Fruit fly (Drosophila melanogaster) whole organism, embryonic: ENCODE measurements around the gene CG43321.

Experiments used
- Ada2b ChIP-seq: fragments of 200-800 bp; sonication (Bioruptor generic); IDR thresholded peaks from 2 replicates; pipeline ENCODE4 v1.3.6; 2022; ENCODE audit warnings: missing biosample characterization, missing genetic modification characterization
- B-H2 ChIP-seq: fragments of 200-800 bp; sonication (Bioruptor generic); optimal IDR thresholded peaks from 2 replicates; lab custom pipeline; 2018; ENCODE audit warnings: missing biosample characterization, mild to moderate bottlenecking, missing genetic modification characterization
- CG10267 ChIP-seq: fragments of 200-800 bp; sonication (Bioruptor generic); optimal IDR thresholded peaks from 2 replicates; lab custom pipeline; 2018; ENCODE audit warnings: missing biosample characterization, mild to moderate bottlenecking, missing genetic modification characterization, moderate library complexity
- CG11093 ChIP-seq: fragments of 200-800 bp; sonication (Bioruptor generic); IDR thresholded peaks from 3 replicates; pipeline ENCODE4 v1.3.6; 2022; ENCODE audit warnings: missing biosample characterization, missing genetic modification characterization
- CG12391 ChIP-seq: fragments of 200-800 bp; sonication (Bioruptor generic); optimal IDR thresholded peaks from 3 replicates; lab custom pipeline; 2018; ENCODE audit warnings: missing biosample characterization, mild to moderate bottlenecking, missing genetic modification characterization, moderate library complexity
- CG12769 ChIP-seq: fragments of 200-800 bp; sonication (Bioruptor generic); optimal IDR thresholded peaks from 2 replicates; lab custom pipeline; 2019; ENCODE audit warnings: missing biosample characterization, mild to moderate bottlenecking, missing genetic modification characterization, moderate library complexity
- CG13894 ChIP-seq: fragments of 200-800 bp; sonication (Bioruptor generic); optimal IDR thresholded peaks from 3 replicates; lab custom pipeline; 2018; ENCODE audit warnings: missing biosample characterization, mild to moderate bottlenecking, missing genetic modification characterization, moderate library complexity
- CG18011 ChIP-seq: fragments of 200-800 bp; sonication (Bioruptor generic); optimal IDR thresholded peaks from 2 replicates; lab custom pipeline; 2017; ENCODE audit warnings: missing biosample characterization, missing genetic modification characterization, mild to moderate bottlenecking, moderate library complexity, missing genotype
- CG2116 ChIP-seq: fragments of 200-800 bp; sonication (Bioruptor generic); optimal IDR thresholded peaks from 3 replicates; lab custom pipeline; 2018; ENCODE audit warnings: missing biosample characterization, mild to moderate bottlenecking, missing genetic modification characterization
- CG2202 ChIP-seq: fragments of 200-800 bp; sonication (Bioruptor generic); optimal IDR thresholded peaks from 2 replicates; lab custom pipeline; 2018; ENCODE audit warnings: missing biosample characterization, mild to moderate bottlenecking, missing genetic modification characterization
- CG2875 ChIP-seq: fragments of 200-800 bp; sonication (Bioruptor generic); optimal IDR thresholded peaks from 2 replicates; lab custom pipeline; 2017; ENCODE audit warnings: missing biosample characterization, mild to moderate bottlenecking, missing genetic modification characterization, missing genetic modification reagents
- CG31441 ChIP-seq: fragments of 200-800 bp; sonication (Bioruptor generic); IDR thresholded peaks from 2 replicates; pipeline ENCODE4 v1.3.6; 2022; ENCODE audit warnings: missing biosample characterization, missing genetic modification characterization
- CG33213 ChIP-seq: fragments of 200-800 bp; sonication (Bioruptor generic); optimal IDR thresholded peaks from 3 replicates; lab custom pipeline; 2016; ENCODE audit warnings: missing biosample characterization, missing genetic modification characterization
- CG34224 ChIP-seq: fragments of 200-800 bp; sonication (Bioruptor generic); IDR thresholded peaks from 3 replicates; pipeline ENCODE4 v1.3.6; 2022; ENCODE audit warnings: missing biosample characterization, missing genetic modification characterization; ENCODE audit not compliant: partially characterized antibody
- CG6813 ChIP-seq: fragments of 200-800 bp; sonication (Bioruptor generic); optimal IDR thresholded peaks from 2 replicates; lab custom pipeline; 2017; ENCODE audit warnings: missing biosample characterization, missing genetic modification characterization, mild to moderate bottlenecking, moderate library complexity, missing genetic modification reagents
- CG7839 ChIP-seq: fragments of 200-800 bp; sonication (Bioruptor generic); optimal IDR thresholded peaks from 3 replicates; lab custom pipeline; 2018; ENCODE audit warnings: missing biosample characterization, mild to moderate bottlenecking, missing genetic modification characterization, moderate library complexity
- CG7928 ChIP-seq: fragments of 200-800 bp; sonication (Bioruptor generic); optimal IDR thresholded peaks from 2 replicates; lab custom pipeline; 2017; ENCODE audit warnings: missing biosample characterization, mild to moderate bottlenecking, missing genetic modification characterization
- CG9437 ChIP-seq: fragments of 200-800 bp; sonication (Bioruptor generic); optimal IDR thresholded peaks from 2 replicates; lab custom pipeline; 2018; ENCODE audit warnings: missing biosample characterization, mild to moderate bottlenecking, missing genetic modification characterization
- CTCF ChIP-seq: fragments of 200-800 bp; sonication (Bioruptor generic); optimal IDR thresholded peaks from 2 replicates; lab custom pipeline; 2017; ENCODE audit warnings: missing biosample characterization, mild to moderate bottlenecking, missing genetic modification characterization, moderate library complexity
- Dbx ChIP-seq: fragments of 200-800 bp; sonication (Bioruptor generic); IDR thresholded peaks from 3 replicates; pipeline ENCODE4 v1.3.6; 2022; ENCODE audit warnings: missing biosample characterization, missing genetic modification characterization
- ERR ChIP-seq: fragments of 200-800 bp; sonication (Bioruptor generic); optimal IDR thresholded peaks from 2 replicates; lab custom pipeline; 2016; ENCODE audit warnings: missing biosample characterization, missing genetic modification characterization
- Eip74EF ChIP-seq, 2 experiments: fragments of 200-800 bp in 1 of 2; fragments of >200 bp in 1 of 2; sonication (Bioruptor generic) in 1 of 2; optimal IDR thresholded peaks; 2 replicates each; lab custom pipeline; 2017 to 2019; ENCODE audit warnings: missing biosample characterization in 2 of 2, missing genetic modification characterization in 2 of 2, mild to moderate bottlenecking in 1 of 2, moderate library complexity in 1 of 2
- Fer3 ChIP-seq: fragments of 200-800 bp; sonication (Bioruptor generic); optimal IDR thresholded peaks from 2 replicates; lab custom pipeline; 2018; ENCODE audit warnings: missing biosample characterization, mild to moderate bottlenecking, missing genetic modification characterization, moderate library complexity
- H2.0 ChIP-seq: fragments of 200-800 bp; sonication (Bioruptor generic); IDR thresholded peaks from 2 replicates; pipeline ENCODE4 v1.3.6; 2022; ENCODE audit warnings: missing biosample characterization, missing genetic modification characterization
- HLHmδ ChIP-seq: fragments of 200-800 bp; sonication (Bioruptor generic); optimal IDR thresholded peaks from 2 replicates; lab custom pipeline; 2018; ENCODE audit warnings: missing biosample characterization, mild to moderate bottlenecking, missing genetic modification characterization, moderate library complexity
- HmgZ ChIP-seq: fragments of 200-800 bp; sonication (Bioruptor generic); optimal IDR thresholded peaks from 2 replicates; lab custom pipeline; 2018; ENCODE audit warnings: missing biosample characterization, mild to moderate bottlenecking, missing genetic modification characterization
- Hr78 ChIP-seq, 2 experiments: fragments of 200-800 bp in 1 of 2; fragments of >200 bp in 1 of 2; sonication (Bioruptor generic) in 1 of 2; optimal IDR thresholded peaks; 2 replicates each; lab custom pipeline; 2017 to 2019; ENCODE audit warnings: missing biosample characterization in 2 of 2, missing genetic modification characterization in 2 of 2, mild to moderate bottlenecking in 1 of 2, moderate library complexity in 1 of 2
- Lim3 ChIP-seq: fragments of 200-800 bp; sonication (Bioruptor generic); IDR thresholded peaks from 2 replicates; pipeline ENCODE4 v1.3.6; 2022; ENCODE audit warnings: missing biosample characterization, missing genetic modification characterization
- MESR4 ChIP-seq: fragments of 200-800 bp; sonication (Bioruptor generic); optimal IDR thresholded peaks from 2 replicates; lab custom pipeline; 2018; ENCODE audit warnings: missing biosample characterization, mild to moderate bottlenecking, missing genetic modification characterization, moderate library complexity
- Sry-β ChIP-seq: fragments of 200-800 bp; sonication (Bioruptor generic); optimal IDR thresholded peaks from 2 replicates; lab custom pipeline; 2018; ENCODE audit warnings: missing biosample characterization, mild to moderate bottlenecking, missing genetic modification characterization, moderate library complexity
- Usf ChIP-seq: fragments of 200-800 bp; sonication (Bioruptor generic); optimal IDR thresholded peaks from 2 replicates; lab custom pipeline; 2017; ENCODE audit warnings: missing genotype, missing biosample characterization, missing genetic modification characterization
- btn ChIP-seq: fragments of 200-800 bp; sonication (Bioruptor generic); optimal IDR thresholded peaks from 2 replicates; lab custom pipeline; 2016; ENCODE audit warnings: missing biosample characterization, missing genetic modification characterization
- chif ChIP-seq, 2 experiments: fragments of 200-800 bp; sonication (Bioruptor generic); optimal IDR thresholded peaks; 3 replicates each; lab custom pipeline; 2016; ENCODE audit warnings: missing biosample characterization in 2 of 2, missing genetic modification characterization in 2 of 2
- dysf ChIP-seq: fragments of 200-800 bp; sonication (Bioruptor generic); IDR thresholded peaks from 3 replicates; pipeline ENCODE4 v1.3.6; 2022; ENCODE audit warnings: missing biosample characterization, missing genetic modification characterization
- esg ChIP-seq: fragments of 200-800 bp; sonication (Bioruptor generic); conservative IDR thresholded peaks from 2 replicates; pipeline ENCODE4 v1.3.6; 2022; ENCODE audit warnings: missing biosample characterization, missing genetic modification characterization
- hkb ChIP-seq, 2 experiments: fragments of 200-800 bp in 1 of 2; fragments of >200 bp in 1 of 2; sonication (Bioruptor generic) in 1 of 2; IDR thresholded peaks in 1 of 2; optimal IDR thresholded peaks in 1 of 2; 2 replicates each; pipeline versions ENCODE4 v1.3.6 to Lab custom; 2017 to 2022; ENCODE audit warnings: missing biosample characterization in 1 of 2, missing genetic modification characterization in 1 of 2
- maf-S ChIP-seq: fragments of 200-800 bp; sonication (Bioruptor generic); optimal IDR thresholded peaks from 2 replicates; lab custom pipeline; 2016; ENCODE audit warnings: missing biosample characterization, missing genetic modification characterization
- nerfin-2 ChIP-seq: fragments of 200-800 bp; sonication (Bioruptor generic); IDR thresholded peaks from 2 replicates; pipeline ENCODE4 v1.3.6; 2022; ENCODE audit warnings: missing biosample characterization, missing genetic modification characterization; ENCODE audit not compliant: partially characterized antibody
- nom ChIP-seq: fragments of 200-800 bp; sonication (Bioruptor generic); optimal IDR thresholded peaks from 2 replicates; lab custom pipeline; 2017; ENCODE audit warnings: missing biosample characterization, missing genetic modification characterization, mild to moderate bottlenecking, moderate library complexity, missing genetic modification reagents
- otp ChIP-seq: fragments of 200-800 bp; sonication (Bioruptor generic); IDR thresholded peaks from 3 replicates; pipeline ENCODE4, ENCODE4 v1.3.6; 2022; ENCODE audit warnings: missing biosample characterization, missing genetic modification characterization
- pho ChIP-seq: fragments of 200-800 bp; sonication (Bioruptor generic); optimal IDR thresholded peaks from 2 replicates; lab custom pipeline; 2016; ENCODE audit warnings: missing biosample characterization, missing genetic modification characterization
- sc ChIP-seq, 3 experiments: fragments of >200 bp in 2 of 3; fragments of 200-800 bp in 1 of 3; sonication (Bioruptor generic) in 1 of 3; optimal IDR thresholded peaks; 2 replicates in 2 of 3; 3 replicates in 1 of 3; lab custom pipeline; 2017; ENCODE audit warnings: mild to moderate bottlenecking in 1 of 3, missing biosample characterization in 1 of 3, missing genetic modification characterization in 1 of 3, missing genetic modification reagents in 1 of 3
- scrt ChIP-seq: fragments of 200-800 bp; sonication (Bioruptor generic); optimal IDR thresholded peaks from 2 replicates; lab custom pipeline; 2018; ENCODE audit warnings: missing biosample characterization, mild to moderate bottlenecking, missing genetic modification characterization, moderate library complexity
- sens-2 ChIP-seq: fragments of 200-800 bp; sonication (Bioruptor generic); IDR thresholded peaks from 2 replicates; pipeline ENCODE4 v1.3.6; 2022; ENCODE audit warnings: missing biosample characterization, missing genetic modification characterization
- so ChIP-seq: fragments of 200-800 bp; sonication (Bioruptor generic); IDR thresholded peaks from 3 replicates; pipeline ENCODE4 v1.3.6; 2022; ENCODE audit warnings: missing biosample characterization, missing genetic modification characterization
- stwl ChIP-seq: fragments of 200-800 bp; sonication (Bioruptor generic); optimal IDR thresholded peaks from 3 replicates; lab custom pipeline; 2018; ENCODE audit warnings: missing biosample characterization, mild to moderate bottlenecking, missing genetic modification characterization, moderate library complexity
- tin ChIP-seq: fragments of 200-800 bp; sonication (Bioruptor generic); optimal IDR thresholded peaks from 3 replicates; lab custom pipeline; 2016; ENCODE audit warnings: missing biosample characterization, missing genetic modification characterization
- usp ChIP-seq: fragments of >200 bp; optimal IDR thresholded peaks from 2 replicates; lab custom pipeline; 2017; ENCODE audit warnings: missing biosample characterization, missing genetic modification characterization

The CG43321 gene

DNA sequence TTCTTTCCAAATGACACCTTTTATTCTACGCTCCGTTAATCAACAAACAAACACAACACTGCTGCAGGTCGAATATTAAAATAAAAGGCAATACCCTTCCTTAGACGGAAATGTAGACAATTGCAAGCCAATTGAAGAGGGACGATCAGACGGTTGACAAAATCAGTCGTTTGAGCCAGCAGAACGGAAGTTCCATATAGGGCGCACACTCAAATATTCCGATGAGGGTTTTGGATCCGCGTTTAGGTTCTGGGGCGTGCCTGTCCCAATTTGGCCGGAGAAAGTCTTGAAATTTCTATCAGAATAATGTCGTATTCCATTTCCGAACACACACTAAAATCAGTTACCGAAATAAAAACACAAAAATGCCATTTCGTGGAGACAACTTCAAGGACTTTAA, at the start of gene CG43321:
CG43321 (plus strand) TSS at position 301 of the 400 bp plus-strand sequence.
- no peak for TF ChIP-seq sens-2 (GFP tag; lab: Robert Waterston, UW)
- no peak for TF ChIP-seq tin (GFP tag; lab: Kevin White, UChicago)
- TF ChIP-seq Ada2b (GFP tag; lab: Robert Waterston, UW) = no peak
- TF ChIP-seq otp (GFP tag; lab: Robert Waterston, UW) = no peak
- no peak for TF ChIP-seq CG34224 (GFP tag; lab: Robert Waterston, UW)
- no peak for TF ChIP-seq stwl
- TF ChIP-seq CG2116 = no peak
- no peak for TF ChIP-seq ERR (GFP tag; lab: Kevin White, UChicago)
- no peak for TF ChIP-seq CG6813
- no peak for TF ChIP-seq CG11093 (GFP tag; lab: Robert Waterston, UW)
- TF ChIP-seq CG10267 (tag; lab: Kevin White, UChicago) = no peak
- TF ChIP-seq btn (GFP tag; lab: Kevin White, UChicago) = no peak
- TF ChIP-seq usp (GFP tag; lab: Kevin White, UChicago) = no peak
- no peak for TF ChIP-seq CG2875
- TF ChIP-seq Sry-β (GFP tag; lab: Kevin White, UChicago) = no peak

DNA sequence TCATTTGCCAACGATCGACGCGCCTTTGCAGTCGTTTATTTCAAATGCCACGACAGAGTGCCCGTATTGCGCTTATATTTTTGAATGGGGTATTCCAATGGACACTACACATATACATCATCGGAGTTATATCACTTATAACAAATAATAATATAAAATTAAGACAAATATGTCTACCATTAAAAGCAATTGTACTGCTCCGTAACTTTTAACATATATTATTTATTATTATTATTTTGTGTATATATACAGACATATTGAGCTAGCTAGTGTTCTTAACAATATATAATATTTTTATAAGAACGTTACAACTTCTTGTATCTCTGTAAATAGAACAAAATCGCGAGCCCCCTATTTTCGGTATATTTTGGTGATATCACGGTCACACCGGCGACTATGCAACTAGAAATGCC, 48.0 kb upstream of the CG43321 start, which contains the start of the genes sip2 and Coprox:
sip2 (minus strand) TSS at position 53 of the 413 bp plus-strand sequence.
Coprox (plus strand) TSS at position 400 of the 413 bp plus-strand sequence.
- TF ChIP-seq B-H2 (GFP tag; lab: Kevin White, UChicago) = peak; percentile 55
- TF ChIP-seq CG9437 (GFP tag; lab: Kevin White, UChicago) = peak; percentile 69
- TF ChIP-seq scrt (GFP tag; lab: Kevin White, UChicago) = no peak
- TF ChIP-seq Eip74EF (GFP tag; optimal IDR thresholded peaks at IDR 0.05; lab: Kevin White, UChicago) = peak in 1 of 2 experiments; percentile 46
- no peak for TF ChIP-seq so (GFP tag; lab: Robert Waterston, UW)
- no peak for TF ChIP-seq pho (GFP tag; lab: Kevin White, UChicago)
- peak; percentile 85 for TF ChIP-seq CG31441 (GFP tag; lab: Robert Waterston, UW)
- no peak for TF ChIP-seq nerfin-2
- TF ChIP-seq CG33213 = no peak
- TF ChIP-seq hkb (optimal IDR thresholded peaks at IDR 0.05; lab: Kevin White, UChicago) = no peak
- TF ChIP-seq hkb (GFP tag; IDR thresholded peaks at IDR 0.05; lab: Robert Waterston, UW) = peak; percentile 45; the same call in 1 of the 2 replicates
- TF ChIP-seq Lim3 (GFP tag; lab: Robert Waterston, UW) = no peak
- peak; percentile 52 for TF ChIP-seq CG18011 (GFP tag; lab: Kevin White, UChicago)
- TF ChIP-seq MESR4 (GFP tag; lab: Kevin White, UChicago) = no peak
- TF ChIP-seq sc (optimal IDR thresholded peaks at IDR 0.05; lab: Kevin White, UChicago) = no peak
- TF ChIP-seq sc (GFP tag; optimal IDR thresholded peaks at IDR 0.05; lab: Kevin White, UChicago) = no peak
- peak; percentile 37 for TF ChIP-seq tin (GFP tag; lab: Kevin White, UChicago)
- TF ChIP-seq CG2202 = no peak
- TF ChIP-seq CG7839 = peak; percentile 78
- TF ChIP-seq CG12391 (tag; lab: Kevin White, UChicago) = peak; percentile 88
- peak; percentile 72 for TF ChIP-seq Fer3 (tag; lab: Kevin White, UChicago)
- TF ChIP-seq esg (GFP tag; lab: Robert Waterston, UW) = peak; percentile 55
- no peak for TF ChIP-seq CTCF (GFP tag; lab: Kevin White, UChicago)
- TF ChIP-seq HmgZ (tag; lab: Kevin White, UChicago) = peak; percentile 60
- no peak for TF ChIP-seq maf-S
- TF ChIP-seq CG7928 (GFP tag; lab: Kevin White, UChicago) = no peak
- TF ChIP-seq Usf (GFP tag; lab: Kevin White, UChicago) = peak; percentile 29
- TF ChIP-seq nom = peak; percentile 21
- TF ChIP-seq Dbx (GFP tag; lab: Robert Waterston, UW) = 0 out of 3 replicates have a peak, but pooled peaks have one; percentile 10
- peak; percentile 65 for TF ChIP-seq dysf
- peak in 1 of 2 experiments; percentile 70 for TF ChIP-seq Hr78 (GFP tag; optimal IDR thresholded peaks at IDR 0.05; lab: Kevin White, UChicago)
- no peak for TF ChIP-seq chif (GFP tag; optimal IDR thresholded peaks at IDR 0.05; lab: Kevin White, UChicago)
- TF ChIP-seq HLHmδ (GFP tag; lab: Kevin White, UChicago) = no peak
- TF ChIP-seq CG13894 = peak; percentile 73
- TF ChIP-seq CG12769 (tag; lab: Kevin White, UChicago) = no peak
- TF ChIP-seq H2.0 (GFP tag; lab: Robert Waterston, UW) = peak; percentile 48
